Fruit fly (Drosophila melanogaster) whole organism, prepupa: ENCODE data around the gene Rnmt.
A peak's percentile ranks its signal among the peaks of the same experiment; 100 is the strongest.

ENCODE experiments used
- Blimp-1 ChIP-seq: fragments of 200-800 bp; sonication (Bioruptor generic); optimal IDR thresholded peaks from 3 replicates; lab custom pipeline; 2017; ENCODE audit warnings: missing biosample characterization, missing genetic modification characterization, mild to moderate bottlenecking, moderate library complexity, missing genetic modification reagents
- CG10631 ChIP-seq: fragments of 200-800 bp; sonication (Bioruptor generic); optimal IDR thresholded peaks from 2 replicates; lab custom pipeline; 2016; ENCODE audit warnings: missing biosample characterization, missing genetic modification characterization
- CG11294 ChIP-seq: fragments of 200-800 bp; sonication (Bioruptor generic); IDR thresholded peaks from 2 replicates; pipeline ENCODE4 v1.3.6; 2022; ENCODE audit warnings: missing biosample characterization, missing genetic modification characterization
- CG11902 ChIP-seq: fragments of 200-800 bp; sonication (Bioruptor generic); optimal IDR thresholded peaks from 3 replicates; lab custom pipeline; 2016; ENCODE audit warnings: missing biosample characterization, missing genetic modification characterization
- CG15336 ChIP-seq: fragments of 200-800 bp; sonication (Bioruptor generic); IDR thresholded peaks from 2 replicates; pipeline ENCODE4 v1.3.6; 2022; ENCODE audit warnings: missing biosample characterization, missing genetic modification characterization
- CG1621 ChIP-seq: fragments of 200-800 bp; sonication (Bioruptor generic); optimal IDR thresholded peaks from 3 replicates; lab custom pipeline; 2018; ENCODE audit warnings: missing biosample characterization, mild to moderate bottlenecking, missing genetic modification characterization
- CG3032 ChIP-seq: fragments of 200-800 bp; optimal IDR thresholded peaks from 2 replicates; lab custom pipeline; 2019; ENCODE audit warnings: missing biosample characterization, mild to moderate bottlenecking, missing genetic modification characterization, moderate library complexity
- CG31627 ChIP-seq: fragments of 200-800 bp; sonication (Bioruptor generic); optimal IDR thresholded peaks from 3 replicates; lab custom pipeline; 2016; ENCODE audit warnings: missing biosample characterization, missing genetic modification characterization
- CG34406 ChIP-seq: fragments of 200-800 bp; sonication (Bioruptor generic); optimal IDR thresholded peaks from 3 replicates; lab custom pipeline; 2016; ENCODE audit warnings: missing biosample characterization, missing genetic modification characterization
- CG3919 ChIP-seq: fragments of 200-800 bp; sonication (Bioruptor generic); optimal IDR thresholded peaks from 3 replicates; lab custom pipeline; 2016; ENCODE audit warnings: missing biosample characterization, missing genetic modification characterization
- CG6163 ChIP-seq: fragments of 200-800 bp; sonication (Bioruptor generic); IDR thresholded peaks from 3 replicates; pipeline ENCODE4 v1.3.6; 2022; ENCODE audit warnings: missing biosample characterization, missing genetic modification characterization
- CG6276 ChIP-seq: fragments of 200-800 bp; sonication (Bioruptor generic); optimal IDR thresholded peaks from 2 replicates; lab custom pipeline; 2017; ENCODE audit warnings: missing biosample characterization, mild to moderate bottlenecking, missing genetic modification characterization
- CG6792 ChIP-seq: fragments of 200-800 bp; sonication (Bioruptor generic); optimal IDR thresholded peaks from 3 replicates; lab custom pipeline; 2016; ENCODE audit warnings: missing biosample characterization, missing genetic modification characterization
- CG6808 ChIP-seq: fragments of 200-800 bp; sonication (Bioruptor generic); optimal IDR thresholded peaks from 3 replicates; lab custom pipeline; 2017; ENCODE audit warnings: missing biosample characterization, missing genetic modification characterization, mild to moderate bottlenecking, moderate library complexity, missing genetic modification reagents
- CG6854 ChIP-seq: fragments of 200-800 bp; sonication (Bioruptor generic); optimal IDR thresholded peaks from 2 replicates; lab custom pipeline; 2017; ENCODE audit warnings: missing biosample characterization, mild to moderate bottlenecking, missing genetic modification characterization
- CG8119 ChIP-seq: fragments of 200-800 bp; sonication (Bioruptor generic); IDR thresholded peaks from 3 replicates; pipeline ENCODE4 v1.3.6; 2022; ENCODE audit warnings: missing biosample characterization, missing genetic modification characterization
- CG8319 ChIP-seq: fragments of 200-800 bp; sonication (Bioruptor generic); optimal IDR thresholded peaks from 3 replicates; lab custom pipeline; 2016; ENCODE audit warnings: missing biosample characterization, missing genetic modification characterization
- CG8632 ChIP-seq: fragments of 200-800 bp; sonication (Bioruptor generic); optimal IDR thresholded peaks from 3 replicates; lab custom pipeline; 2016; ENCODE audit warnings: missing biosample characterization, missing genetic modification characterization
- Eip75B ChIP-seq: fragments of 200-800 bp; sonication (Bioruptor generic); optimal IDR thresholded peaks from 3 replicates; lab custom pipeline; 2016; ENCODE audit warnings: missing biosample characterization, missing genetic modification characterization
- Ets96B ChIP-seq: fragments of 200-800 bp; optimal IDR thresholded peaks from 2 replicates; lab custom pipeline; 2019; ENCODE audit warnings: missing biosample characterization, mild to moderate bottlenecking, missing genetic modification characterization, moderate library complexity
- Gug ChIP-seq: fragments of 200-800 bp; sonication (Bioruptor generic); IDR thresholded peaks from 2 replicates; pipeline ENCODE4 v1.3.6; 2022; ENCODE audit warnings: missing biosample characterization, missing genetic modification characterization
- Hr38 ChIP-seq: sonication (Bioruptor generic); optimal IDR thresholded peaks from 2 replicates; lab custom pipeline; 2016; ENCODE audit warnings: missing biosample characterization, missing genetic modification characterization
- Hr39 ChIP-seq: fragments of 200-800 bp; sonication (Bioruptor generic); optimal IDR thresholded peaks from 2 replicates; lab custom pipeline; 2016; ENCODE audit warnings: missing biosample characterization, missing genetic modification characterization
- Hr4 ChIP-seq: fragments of 200-800 bp; sonication (Bioruptor generic); optimal IDR thresholded peaks from 3 replicates; lab custom pipeline; 2016; ENCODE audit warnings: missing biosample characterization, missing genetic modification characterization
- Lpt ChIP-seq: fragments of 200-800 bp; sonication (Bioruptor generic); optimal IDR thresholded peaks from 3 replicates; lab custom pipeline; 2016; ENCODE audit warnings: missing biosample characterization, missing genetic modification characterization
- OdsH ChIP-seq: fragments of 200-800 bp; sonication (Bioruptor generic); optimal IDR thresholded peaks from 3 replicates; lab custom pipeline; 2016; ENCODE audit warnings: missing biosample characterization, missing genetic modification characterization
- Sox102F ChIP-seq: fragments of 200-800 bp; sonication (Bioruptor generic); optimal IDR thresholded peaks from 2 replicates; lab custom pipeline; 2016; ENCODE audit warnings: missing biosample characterization, mild to moderate bottlenecking, missing genetic modification characterization
- Sox14 ChIP-seq: fragments of 200-800 bp; sonication (Bioruptor generic); optimal IDR thresholded peaks from 3 replicates; lab custom pipeline; 2016; ENCODE audit warnings: missing biosample characterization, missing genetic modification characterization
- achi ChIP-seq: fragments of 200-800 bp; sonication (Bioruptor generic); optimal IDR thresholded peaks from 3 replicates; lab custom pipeline; 2016; ENCODE audit warnings: missing biosample characterization, missing genetic modification characterization
- acj6 ChIP-seq: fragments of 200-800 bp; sonication (Bioruptor generic); optimal IDR thresholded peaks from 3 replicates; lab custom pipeline; 2016; ENCODE audit warnings: missing biosample characterization, missing genetic modification characterization
- cyc ChIP-seq: fragments of 200-800 bp; sonication (Bioruptor generic); optimal IDR thresholded peaks from 3 replicates; lab custom pipeline; 2016; ENCODE audit warnings: missing biosample characterization, missing genetic modification characterization
- dac ChIP-seq: fragments of 200-800 bp; sonication (Bioruptor generic); optimal IDR thresholded peaks from 2 replicates; lab custom pipeline; 2017; ENCODE audit warnings: missing biosample characterization, mild to moderate bottlenecking, missing genetic modification characterization
- dsx ChIP-seq: fragments of 200-800 bp; optimal IDR thresholded peaks from 3 replicates; lab custom pipeline; 2019; ENCODE audit warnings: missing biosample characterization, mild to moderate bottlenecking, missing genetic modification characterization, moderate library complexity; ENCODE audit not compliant: poor library complexity, severe bottlenecking
- eg ChIP-seq: fragments of 200-800 bp; sonication (Bioruptor generic); IDR thresholded peaks from 3 replicates; pipeline ENCODE4 v1.3.6; 2022; ENCODE audit warnings: missing biosample characterization, missing genetic modification characterization
- fd85E ChIP-seq: fragments of 200-800 bp; sonication (Bioruptor generic); optimal IDR thresholded peaks from 3 replicates; lab custom pipeline; 2016; ENCODE audit warnings: missing biosample characterization, missing genetic modification characterization
- lz ChIP-seq: fragments of 200-800 bp; sonication (Bioruptor generic); optimal IDR thresholded peaks from 3 replicates; lab custom pipeline; 2016; ENCODE audit warnings: missing biosample characterization, missing genetic modification characterization
- pdm3 ChIP-seq: fragments of 200-800 bp; sonication (Bioruptor generic); optimal IDR thresholded peaks from 3 replicates; lab custom pipeline; 2016; ENCODE audit warnings: missing biosample characterization, missing genetic modification characterization
- salr ChIP-seq, 2 experiments: fragments of 200-800 bp; sonication (Bioruptor generic); optimal IDR thresholded peaks; 3 replicates each; lab custom pipeline; 2016 to 2018; ENCODE audit warnings: missing biosample characterization in 2 of 2, missing genetic modification characterization in 2 of 2, mild to moderate bottlenecking in 1 of 2
- spab ChIP-seq: fragments of 200-800 bp; sonication (Bioruptor generic); optimal IDR thresholded peaks from 2 replicates; lab custom pipeline; 2017; ENCODE audit warnings: missing biosample characterization, mild to moderate bottlenecking, missing genetic modification characterization, missing genetic modification reagents
- ss ChIP-seq, 2 experiments: fragments of 200-800 bp; sonication (Bioruptor generic); optimal IDR thresholded peaks; 2 replicates in 1 of 2; 3 replicates in 1 of 2; lab custom pipeline; 2017 to 2018; ENCODE audit warnings: mild to moderate bottlenecking in 2 of 2, missing biosample characterization in 2 of 2, missing genetic modification characterization in 2 of 2, moderate library complexity in 1 of 2

Gene Rnmt

dm6 chr2L:15056359-15057220 lies 46.9 kb downstream of the Rnmt start (continued):
- TF ChIP-seq Sox14 (GFP tag; lab: Kevin White, UChicago): peak; percentile 71
- peak; percentile 81 for TF ChIP-seq CG6792 (GFP tag; lab: Kevin White, UChicago)
- peak; percentile 76 for TF ChIP-seq CG8319 (GFP tag; lab: Kevin White, UChicago)
- TF ChIP-seq CG3919 (GFP tag; lab: Kevin White, UChicago): peak; percentile 91
- TF ChIP-seq Hr39 (GFP tag; lab: Kevin White, UChicago): peak; percentile 47
- peak; percentile 78 for TF ChIP-seq Lpt
- peak; percentile 72 for TF ChIP-seq Eip75B
- peak; percentile 82 for TF ChIP-seq cyc (GFP tag; lab: Kevin White, UChicago)
- TF ChIP-seq CG15336: peak; percentile 94
- TF ChIP-seq CG11294 (GFP tag; lab: Robert Waterston, UW): peak; percentile 81; the same call in 1 of the 2 replicates
- peak; percentile 86 for TF ChIP-seq CG6276 (GFP tag; lab: Kevin White, UChicago)
- TF ChIP-seq Ets96B (tag; lab: Kevin White, UChicago): peak; percentile 84
- TF ChIP-seq spab (GFP tag; lab: Kevin White, UChicago): peak; percentile 86
- peak; percentile 52 for TF ChIP-seq CG1621 (tag; lab: Kevin White, UChicago)
- TF ChIP-seq CG8632: peak; percentile 85
- peak; percentile 87 for TF ChIP-seq CG10631 (GFP tag; lab: Kevin White, UChicago)
- TF ChIP-seq CG3032 (tag; lab: Kevin White, UChicago): peak; percentile 87
- TF ChIP-seq OdsH (GFP tag; lab: Kevin White, UChicago): peak; percentile 87
- TF ChIP-seq eg (GFP tag; lab: Robert Waterston, UW): peak; percentile 90; the same call in 2 of the 3 replicates
- TF ChIP-seq dac (GFP tag; lab: Kevin White, UChicago): peak; percentile 64
- peak; percentile 90 for TF ChIP-seq CG6808
- peak; percentile 67 for TF ChIP-seq CG6854 (GFP tag; lab: Kevin White, UChicago)
- peak; percentile 86 for TF ChIP-seq CG34406 (GFP tag; lab: Kevin White, UChicago)
- TF ChIP-seq lz: peak; percentile 74
- TF ChIP-seq achi (GFP tag; lab: Kevin White, UChicago): peak; percentile 91
- TF ChIP-seq CG31627 (GFP tag; lab: Kevin White, UChicago): peak; percentile 67
- TF ChIP-seq dsx (GFP tag; lab: Kevin White, UChicago): peak; percentile 73
- peak; percentile 78 for TF ChIP-seq pdm3
- no peak for TF ChIP-seq fd85E (GFP tag; lab: Kevin White, UChicago)
- TF ChIP-seq ss (GFP tag; optimal IDR thresholded peaks at IDR 0.05; lab: Kevin White, UChicago): peak; percentile 89 to 90
- TF ChIP-seq Hr4 (GFP tag; lab: Kevin White, UChicago): peak; percentile 83
- TF ChIP-seq Hr38: no peak
- peak; percentile 80 for TF ChIP-seq Gug (GFP tag; lab: Robert Waterston, UW)
- TF ChIP-seq acj6 (GFP tag; lab: Kevin White, UChicago): peak; percentile 88
- TF ChIP-seq Blimp-1 (GFP tag; lab: Kevin White, UChicago): peak; percentile 76
- peak; percentile 77 for TF ChIP-seq CG11902 (GFP tag; lab: Kevin White, UChicago)
- TF ChIP-seq Sox102F: peak; percentile 84
- peak; percentile 94 for TF ChIP-seq CG8119 (GFP tag; lab: Robert Waterston, UW)
- TF ChIP-seq CG6163 (GFP tag; lab: Robert Waterston, UW): peak; percentile 89; the same call in 2 of the 3 replicates
- peak; percentile 28 to 92 for TF ChIP-seq salr (GFP tag; optimal IDR thresholded peaks at IDR 0.05; lab: Kevin White, UChicago)
- TF ChIP-seq, all 60 proteins: peak for 58
